Fruit fly (Drosophila melanogaster) whole organism, prepupa: ENCODE data around the gene CG18765.

Source experiments
- CG4318 ChIP-seq: fragments of 200-800 bp; sonication (Bioruptor generic); optimal IDR thresholded peaks from 3 replicates; lab custom pipeline; 2017; ENCODE audit warnings: missing biosample characterization, mild to moderate bottlenecking, missing genetic modification characterization
- Gug ChIP-seq: fragments of 200-800 bp; sonication (Bioruptor generic); IDR thresholded peaks from 2 replicates; pipeline ENCODE4 v1.3.6; 2022; ENCODE audit warnings: missing biosample characterization, missing genetic modification characterization
- fd85E ChIP-seq: fragments of 200-800 bp; sonication (Bioruptor generic); optimal IDR thresholded peaks from 3 replicates; lab custom pipeline; 2016; ENCODE audit warnings: missing biosample characterization, missing genetic modification characterization

- TF ChIP-seq fd85E (GFP tag; lab: Kevin White, UChicago) (no peak), Gug (GFP tag; lab: Robert Waterston, UW) (no peak), CG4318 (GFP tag; lab: Kevin White, UChicago) (no peak)
These were observed 4.6 kb upstream of the CG18765 start, which contains the start of gene CG14717 for dm6 chr3R:11696209-11696608.
